Fruit fly (Drosophila melanogaster) whole organism, prepupa: ENCODE measurements around the gene CG13135.

ENCODE experiments used
- Blimp-1 ChIP-seq: fragments of 200-800 bp; sonication (Bioruptor generic); optimal IDR thresholded peaks from 3 replicates; lab custom pipeline; 2017; ENCODE audit warnings: missing biosample characterization, missing genetic modification characterization, mild to moderate bottlenecking, moderate library complexity, missing genetic modification reagents
- CG10631 ChIP-seq: fragments of 200-800 bp; sonication (Bioruptor generic); optimal IDR thresholded peaks from 2 replicates; lab custom pipeline; 2016; ENCODE audit warnings: missing biosample characterization, missing genetic modification characterization
- CG10669 ChIP-seq: fragments of 200-800 bp; sonication (Bioruptor generic); optimal IDR thresholded peaks from 3 replicates; lab custom pipeline; 2018; ENCODE audit warnings: missing biosample characterization, mild to moderate bottlenecking, missing genetic modification characterization, moderate library complexity
- CG11762 ChIP-seq: fragments of 200-800 bp; sonication (Bioruptor generic); optimal IDR thresholded peaks from 3 replicates; lab custom pipeline; 2016; ENCODE audit warnings: missing biosample characterization, missing genetic modification characterization; ENCODE audit not compliant: insufficient read depth
- CG11902 ChIP-seq: fragments of 200-800 bp; sonication (Bioruptor generic); optimal IDR thresholded peaks from 3 replicates; lab custom pipeline; 2016; ENCODE audit warnings: missing biosample characterization, missing genetic modification characterization
- CG15336 ChIP-seq: fragments of 200-800 bp; sonication (Bioruptor generic); IDR thresholded peaks from 2 replicates; pipeline ENCODE4 v1.3.6; 2022; ENCODE audit warnings: missing biosample characterization, missing genetic modification characterization
- CG1621 ChIP-seq: fragments of 200-800 bp; sonication (Bioruptor generic); optimal IDR thresholded peaks from 3 replicates; lab custom pipeline; 2018; ENCODE audit warnings: missing biosample characterization, mild to moderate bottlenecking, missing genetic modification characterization
- CG3032 ChIP-seq: fragments of 200-800 bp; optimal IDR thresholded peaks from 2 replicates; lab custom pipeline; 2019; ENCODE audit warnings: missing biosample characterization, mild to moderate bottlenecking, missing genetic modification characterization, moderate library complexity
- CG31627 ChIP-seq: fragments of 200-800 bp; sonication (Bioruptor generic); optimal IDR thresholded peaks from 3 replicates; lab custom pipeline; 2016; ENCODE audit warnings: missing biosample characterization, missing genetic modification characterization
- CG34406 ChIP-seq: fragments of 200-800 bp; sonication (Bioruptor generic); optimal IDR thresholded peaks from 3 replicates; lab custom pipeline; 2016; ENCODE audit warnings: missing biosample characterization, missing genetic modification characterization
- CG3919 ChIP-seq: fragments of 200-800 bp; sonication (Bioruptor generic); optimal IDR thresholded peaks from 3 replicates; lab custom pipeline; 2016; ENCODE audit warnings: missing biosample characterization, missing genetic modification characterization
- CG4318 ChIP-seq: fragments of 200-800 bp; sonication (Bioruptor generic); optimal IDR thresholded peaks from 3 replicates; lab custom pipeline; 2017; ENCODE audit warnings: missing biosample characterization, mild to moderate bottlenecking, missing genetic modification characterization
- CG6163 ChIP-seq: fragments of 200-800 bp; sonication (Bioruptor generic); IDR thresholded peaks from 3 replicates; pipeline ENCODE4 v1.3.6; 2022; ENCODE audit warnings: missing biosample characterization, missing genetic modification characterization
- CG6276 ChIP-seq: fragments of 200-800 bp; sonication (Bioruptor generic); optimal IDR thresholded peaks from 2 replicates; lab custom pipeline; 2017; ENCODE audit warnings: missing biosample characterization, mild to moderate bottlenecking, missing genetic modification characterization
- CG6792 ChIP-seq: fragments of 200-800 bp; sonication (Bioruptor generic); optimal IDR thresholded peaks from 3 replicates; lab custom pipeline; 2016; ENCODE audit warnings: missing biosample characterization, missing genetic modification characterization
- CG6854 ChIP-seq: fragments of 200-800 bp; sonication (Bioruptor generic); optimal IDR thresholded peaks from 2 replicates; lab custom pipeline; 2017; ENCODE audit warnings: missing biosample characterization, mild to moderate bottlenecking, missing genetic modification characterization
- CG7368 ChIP-seq: fragments of 200-800 bp; sonication (Bioruptor generic); optimal IDR thresholded peaks from 3 replicates; lab custom pipeline; 2016; ENCODE audit warnings: missing biosample characterization, missing genetic modification characterization
- CG8319 ChIP-seq: fragments of 200-800 bp; sonication (Bioruptor generic); optimal IDR thresholded peaks from 3 replicates; lab custom pipeline; 2016; ENCODE audit warnings: missing biosample characterization, missing genetic modification characterization
- CG8632 ChIP-seq: fragments of 200-800 bp; sonication (Bioruptor generic); optimal IDR thresholded peaks from 3 replicates; lab custom pipeline; 2016; ENCODE audit warnings: missing biosample characterization, missing genetic modification characterization
- Eip78C ChIP-seq: fragments of 200-800 bp; sonication (Bioruptor generic); peaks from one replicate; lab custom pipeline; 2016; ENCODE audit warnings: missing biosample characterization, missing genetic modification characterization
- Ets21C ChIP-seq: fragments of 200-800 bp; sonication (Bioruptor generic); optimal IDR thresholded peaks from 3 replicates; lab custom pipeline; 2016; ENCODE audit warnings: missing biosample characterization, missing genetic modification characterization
- Gug ChIP-seq: fragments of 200-800 bp; sonication (Bioruptor generic); IDR thresholded peaks from 2 replicates; pipeline ENCODE4 v1.3.6; 2022; ENCODE audit warnings: missing biosample characterization, missing genetic modification characterization
- Hr39 ChIP-seq: fragments of 200-800 bp; sonication (Bioruptor generic); optimal IDR thresholded peaks from 2 replicates; lab custom pipeline; 2016; ENCODE audit warnings: missing biosample characterization, missing genetic modification characterization
- Lpt ChIP-seq: fragments of 200-800 bp; sonication (Bioruptor generic); optimal IDR thresholded peaks from 3 replicates; lab custom pipeline; 2016; ENCODE audit warnings: missing biosample characterization, missing genetic modification characterization
- OdsH ChIP-seq: fragments of 200-800 bp; sonication (Bioruptor generic); optimal IDR thresholded peaks from 3 replicates; lab custom pipeline; 2016; ENCODE audit warnings: missing biosample characterization, missing genetic modification characterization
- Smox ChIP-seq: fragments of 200-800 bp; sonication (Bioruptor generic); optimal IDR thresholded peaks from 3 replicates; lab custom pipeline; 2016; ENCODE audit warnings: missing biosample characterization, missing genetic modification characterization
- Sox102F ChIP-seq: fragments of 200-800 bp; sonication (Bioruptor generic); optimal IDR thresholded peaks from 2 replicates; lab custom pipeline; 2016; ENCODE audit warnings: missing biosample characterization, mild to moderate bottlenecking, missing genetic modification characterization
- achi ChIP-seq: fragments of 200-800 bp; sonication (Bioruptor generic); optimal IDR thresholded peaks from 3 replicates; lab custom pipeline; 2016; ENCODE audit warnings: missing biosample characterization, missing genetic modification characterization
- acj6 ChIP-seq: fragments of 200-800 bp; sonication (Bioruptor generic); optimal IDR thresholded peaks from 3 replicates; lab custom pipeline; 2016; ENCODE audit warnings: missing biosample characterization, missing genetic modification characterization
- cyc ChIP-seq: fragments of 200-800 bp; sonication (Bioruptor generic); optimal IDR thresholded peaks from 3 replicates; lab custom pipeline; 2016; ENCODE audit warnings: missing biosample characterization, missing genetic modification characterization
- esn ChIP-seq: fragments of 200-800 bp; sonication (Bioruptor generic); optimal IDR thresholded peaks from 2 replicates; lab custom pipeline; 2016; ENCODE audit warnings: missing biosample characterization, mild to moderate bottlenecking, missing genetic modification characterization, moderate library complexity
- fd85E ChIP-seq: fragments of 200-800 bp; sonication (Bioruptor generic); optimal IDR thresholded peaks from 3 replicates; lab custom pipeline; 2016; ENCODE audit warnings: missing biosample characterization, missing genetic modification characterization
- fkh ChIP-seq: fragments of 200-800 bp; sonication (Bioruptor generic); optimal IDR thresholded peaks from 3 replicates; lab custom pipeline; 2017; ENCODE audit warnings: missing biosample characterization, mild to moderate bottlenecking, missing genetic modification characterization, moderate library complexity
- lz ChIP-seq: fragments of 200-800 bp; sonication (Bioruptor generic); optimal IDR thresholded peaks from 3 replicates; lab custom pipeline; 2016; ENCODE audit warnings: missing biosample characterization, missing genetic modification characterization
- net ChIP-seq: fragments of 200-800 bp; sonication (Bioruptor generic); optimal IDR thresholded peaks from 3 replicates; lab custom pipeline; 2016; ENCODE audit warnings: missing biosample characterization, missing genetic modification characterization
- pdm3 ChIP-seq: fragments of 200-800 bp; sonication (Bioruptor generic); optimal IDR thresholded peaks from 3 replicates; lab custom pipeline; 2016; ENCODE audit warnings: missing biosample characterization, missing genetic modification characterization
- salr ChIP-seq, 2 experiments: fragments of 200-800 bp; sonication (Bioruptor generic); optimal IDR thresholded peaks; 3 replicates each; lab custom pipeline; 2016 to 2018; ENCODE audit warnings: missing biosample characterization in 2 of 2, missing genetic modification characterization in 2 of 2, mild to moderate bottlenecking in 1 of 2
- spab ChIP-seq: fragments of 200-800 bp; sonication (Bioruptor generic); optimal IDR thresholded peaks from 2 replicates; lab custom pipeline; 2017; ENCODE audit warnings: missing biosample characterization, mild to moderate bottlenecking, missing genetic modification characterization, missing genetic modification reagents
- svp ChIP-seq: fragments of 200-800 bp; sonication (Bioruptor generic); peaks from one replicate; lab custom pipeline; 2016; ENCODE audit warnings: missing biosample characterization, missing genetic modification characterization
- topi ChIP-seq: fragments of 200-800 bp; sonication (Bioruptor generic); optimal IDR thresholded peaks from 3 replicates; lab custom pipeline; 2016; ENCODE audit warnings: missing biosample characterization, missing genetic modification characterization
- vri ChIP-seq: fragments of 200-800 bp; sonication (Bioruptor generic); optimal IDR thresholded peaks from 3 replicates; lab custom pipeline; 2016; ENCODE audit warnings: missing biosample characterization, mild to moderate bottlenecking, missing genetic modification characterization

The CG13135 gene

dm6 chr2L:10122671-10123070 is at the start of gene CG13135:
TSS of gene CG13135 (minus strand) at chr2L:10122771.
- TF ChIP-seq CG6163 (GFP tag; lab: Robert Waterston, UW) (no peak), CG7368 (GFP tag; lab: Kevin White, UChicago) (no peak)

DNA sequence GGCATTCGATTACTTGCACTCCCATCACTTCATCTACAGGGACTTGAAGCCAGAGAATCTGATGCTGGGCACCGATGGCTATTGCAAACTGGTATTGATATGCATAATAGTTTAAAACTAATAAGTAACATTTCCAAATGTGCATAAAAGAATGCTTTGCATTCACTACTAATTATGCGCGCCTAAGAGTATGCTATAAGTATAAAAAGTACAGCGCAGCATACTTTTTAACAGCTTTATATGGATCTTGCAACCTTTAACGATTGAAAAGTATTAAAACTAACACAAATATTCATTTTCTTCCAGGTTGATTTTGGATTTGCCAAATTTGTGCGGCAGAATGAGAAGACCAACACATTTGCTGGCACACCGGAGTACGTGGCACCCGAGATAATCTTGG is 31.8 kb upstream of the CG13135 start:
- TF ChIP-seq Gug (GFP tag; lab: Robert Waterston, UW) = no peak
- TF ChIP-seq Lpt (GFP tag; lab: Kevin White, UChicago) = no peak

DNA sequence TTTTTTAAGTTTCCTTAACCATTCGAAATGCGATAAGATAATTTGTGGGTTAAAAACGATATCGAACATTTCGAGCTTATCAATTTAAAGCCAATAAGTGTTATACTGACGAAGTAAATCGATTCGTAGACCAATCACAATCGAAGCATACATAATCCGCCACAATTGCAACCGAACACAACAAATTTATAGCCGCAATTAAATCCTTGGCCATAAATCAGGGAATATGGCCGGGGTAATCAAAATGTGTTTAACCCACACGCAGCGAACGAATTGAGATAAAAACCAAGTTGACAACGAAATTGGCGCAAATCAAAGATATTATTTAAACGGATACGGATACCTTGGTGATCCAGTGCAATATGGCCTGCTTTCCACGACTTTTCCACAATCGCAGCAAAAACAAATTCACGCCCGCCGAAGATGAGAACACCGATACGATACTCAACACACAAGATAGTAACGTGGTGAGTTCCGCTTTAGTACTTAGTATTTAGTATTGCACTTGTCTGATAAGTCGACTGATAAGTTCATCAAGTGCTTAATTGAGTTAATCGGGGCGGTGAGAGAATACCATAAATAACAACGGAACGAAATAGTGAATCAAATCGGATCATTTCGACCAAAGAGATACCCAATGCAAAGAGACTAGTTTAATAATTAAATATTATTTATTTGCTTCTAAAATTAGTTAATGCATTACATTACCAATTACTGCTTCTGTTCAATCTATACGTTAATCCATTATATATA is 24.3 kb upstream of the CG13135 start:
- TF ChIP-seq vri (GFP tag; lab: Kevin White, UChicago) (peak; percentile 47), topi (no peak)
- TF ChIP-seq, all 60 proteins: peak for 1

dm6 chr2L:10145571-10145970 is 23.0 kb upstream of the CG13135 start:
- TF ChIP-seq salr (GFP tag; optimal IDR thresholded peaks at IDR 0.05; lab: Kevin White, UChicago) (no peak), svp (peak; percentile 53)
- TF ChIP-seq, all 60 proteins: peak for 1

- TF ChIP-seq vri (GFP tag; lab: Kevin White, UChicago) = peak; percentile 29
- TF ChIP-seq Blimp-1 (GFP tag; lab: Kevin White, UChicago) = peak; percentile 22
- peak; percentile 62 for TF ChIP-seq esn (GFP tag; lab: Kevin White, UChicago)
- TF ChIP-seq svp = peak; percentile 69
- peak; percentile 9 for TF ChIP-seq CG31627 (GFP tag; lab: Kevin White, UChicago)
- TF ChIP-seq OdsH (GFP tag; lab: Kevin White, UChicago) = peak; percentile 38
- TF ChIP-seq fd85E = no peak
- peak; percentile 39 for TF ChIP-seq pdm3 (GFP tag; lab: Kevin White, UChicago)
- no peak for TF ChIP-seq Ets21C (GFP tag; lab: Kevin White, UChicago)
- TF ChIP-seq CG8632 = peak; percentile 32
- peak; percentile 24 for TF ChIP-seq achi
- TF ChIP-seq fkh (GFP tag; lab: Kevin White, UChicago) = peak; percentile 24
- TF ChIP-seq CG34406 (GFP tag; lab: Kevin White, UChicago) = peak; percentile 36
- peak; percentile 9 for TF ChIP-seq Sox102F
- peak; percentile 31 for TF ChIP-seq cyc (GFP tag; lab: Kevin White, UChicago)
- no peak for TF ChIP-seq CG15336 (GFP tag; lab: Robert Waterston, UW)
- peak; percentile 42 for TF ChIP-seq acj6 (GFP tag; lab: Kevin White, UChicago)
- TF ChIP-seq Hr39 = peak; percentile 12
- no peak for TF ChIP-seq CG3032 (tag; lab: Kevin White, UChicago)
- TF ChIP-seq CG10669 (GFP tag; lab: Kevin White, UChicago) = no peak
- peak; percentile 17 for TF ChIP-seq CG11762 (GFP tag; lab: Kevin White, UChicago)
- no peak for TF ChIP-seq CG11902 (GFP tag; lab: Kevin White, UChicago)
- peak; percentile 47 for TF ChIP-seq CG6792 (GFP tag; lab: Kevin White, UChicago)
- TF ChIP-seq CG6854 (GFP tag; lab: Kevin White, UChicago) = no peak
- peak; percentile 44 for TF ChIP-seq topi
- no peak for TF ChIP-seq CG8319 (GFP tag; lab: Kevin White, UChicago)
- TF ChIP-seq CG1621 = no peak
- peak; percentile 26 for TF ChIP-seq lz (GFP tag; lab: Kevin White, UChicago)
- peak; percentile 22 for TF ChIP-seq CG10631 (GFP tag; lab: Kevin White, UChicago)
- peak; percentile 7 for TF ChIP-seq Smox (GFP tag; lab: Kevin White, UChicago)
- peak; percentile 83 for TF ChIP-seq Eip78C (GFP tag; lab: Kevin White, UChicago)
- TF ChIP-seq net (GFP tag; lab: Kevin White, UChicago) = no peak
- peak; percentile 31 for TF ChIP-seq CG3919 (GFP tag; lab: Kevin White, UChicago)
- 0 out of 3 replicates have a peak, but pooled peaks have one; percentile 28 for TF ChIP-seq CG6163 (GFP tag; lab: Robert Waterston, UW)
- TF ChIP-seq spab (GFP tag; lab: Kevin White, UChicago) = no peak
- TF ChIP-seq CG6276 (GFP tag; lab: Kevin White, UChicago) = no peak
- TF ChIP-seq CG4318 (GFP tag; lab: Kevin White, UChicago) = no peak
Measured at dm6 chr2L:10144236-10144953, 21.8 kb upstream of the CG13135 start, which contains the start of gene CG4839. TSS of gene CG4839 (plus strand) at chr2L:10144776.
